Fruit fly (Drosophila melanogaster) whole organism, wandering third instar larva: Measurements from ENCODE around the gene CG31680.

Experiments
- Abd-B ChIP-seq: fragments of >200 bp; optimal IDR thresholded peaks from 2 replicates; lab custom pipeline; 2017; ENCODE audit warnings: missing biosample characterization, missing genetic modification characterization
- CG32264 ChIP-seq: fragments of 200-800 bp; sonication (Bioruptor generic); optimal IDR thresholded peaks from 2 replicates; lab custom pipeline; 2016; ENCODE audit warnings: missing biosample characterization, missing genetic modification characterization
- CG9705 ChIP-seq: fragments of 200-800 bp; sonication (Bioruptor generic); optimal IDR thresholded peaks from 2 replicates; lab custom pipeline; 2018; ENCODE audit warnings: missing biosample characterization, mild to moderate bottlenecking, missing genetic modification characterization
- CrebA ChIP-seq: fragments of 200-800 bp; sonication (Bioruptor generic); optimal IDR thresholded peaks from 2 replicates; lab custom pipeline; 2016; ENCODE audit warnings: missing biosample characterization, mild to moderate bottlenecking, missing genetic modification characterization, borderline replicate concordance
- Dfd ChIP-seq: fragments of >200 bp; optimal IDR thresholded peaks from 2 replicates; lab custom pipeline; 2017; ENCODE audit warnings: missing biosample characterization, missing genetic modification characterization
- Dif ChIP-seq: fragments of 200-275, 200-300 bp; sonication (Bioruptor generic); optimal IDR thresholded peaks from 2 replicates; lab custom pipeline; 2018; ENCODE audit warnings: missing biosample characterization, missing genetic modification characterization; ENCODE audit not compliant: partially characterized antibody
- GATAd ChIP-seq: sonication (Bioruptor generic); optimal IDR thresholded peaks from 2 replicates; lab custom pipeline; 2016; ENCODE audit warnings: missing biosample characterization, missing genetic modification characterization
- HLH106 ChIP-seq: fragments of 200-800 bp; optimal IDR thresholded peaks from 3 replicates; lab custom pipeline; 2019; ENCODE audit warnings: missing biosample characterization, mild to moderate bottlenecking, missing genetic modification characterization, moderate library complexity
- Hnf4 ChIP-seq: fragments of 200-800 bp; sonication (Bioruptor generic); optimal IDR thresholded peaks from 2 replicates; lab custom pipeline; 2016; ENCODE audit warnings: missing biosample characterization, mild to moderate bottlenecking, missing genetic modification characterization
- Hr78 ChIP-seq: fragments of >200 bp; optimal IDR thresholded peaks from 2 replicates; lab custom pipeline; 2017; ENCODE audit warnings: missing biosample characterization, missing genetic modification characterization
- Hr83 ChIP-seq: fragments of 200-300 bp; sonication (Bioruptor generic); optimal IDR thresholded peaks from 2 replicates; lab custom pipeline; 2016; ENCODE audit warnings: missing biosample characterization, mild to moderate bottlenecking, missing genetic modification characterization, moderate library complexity; ENCODE audit not compliant: poor library complexity, severe bottlenecking
- Jra ChIP-seq: sonication (Bioruptor generic); optimal IDR thresholded peaks from 2 replicates; lab custom pipeline; 2016; ENCODE audit warnings: missing biosample characterization, missing genetic modification characterization
- Mio ChIP-seq: sonication (Bioruptor generic); optimal IDR thresholded peaks from 2 replicates; lab custom pipeline; 2016; ENCODE audit warnings: missing biosample characterization, missing genetic modification characterization
- Myc ChIP-seq: fragments of >200 bp; optimal IDR thresholded peaks from 2 replicates; lab custom pipeline; 2017
- N ChIP-seq: fragments of >200 bp; optimal IDR thresholded peaks from 2 replicates; lab custom pipeline; 2018; ENCODE audit warnings: missing biosample characterization, missing external identifiers, missing genetic modification characterization
- OdsH ChIP-seq: fragments of 200-800 bp; sonication (Bioruptor generic); optimal IDR thresholded peaks from 2 replicates; lab custom pipeline; 2016; ENCODE audit warnings: missing biosample characterization, mild to moderate bottlenecking, missing genetic modification characterization
- Rel ChIP-seq, 2 experiments: fragments of 200-800 bp; sonication (Bioruptor generic) in 1 of 2; optimal IDR thresholded peaks; 2 replicates in 1 of 2; 3 replicates in 1 of 2; lab custom pipeline; 2016 to 2019; ENCODE audit warnings: mild to moderate bottlenecking in 2 of 2, missing biosample characterization in 2 of 2, missing genetic modification characterization in 2 of 2, moderate library complexity in 1 of 2
- Sp1 ChIP-seq: fragments of 200-800 bp; sonication (Bioruptor generic); optimal IDR thresholded peaks from 3 replicates; lab custom pipeline; 2019; ENCODE audit warnings: missing biosample characterization, mild to moderate bottlenecking, missing genetic modification characterization, moderate library complexity
- br ChIP-seq: fragments of 200-800 bp; sonication (Bioruptor generic); optimal IDR thresholded peaks from 2 replicates; lab custom pipeline; 2016; ENCODE audit warnings: missing biosample characterization, missing genetic modification characterization
- brk ChIP-seq: fragments of 200-800 bp; sonication (Bioruptor generic); optimal IDR thresholded peaks from 2 replicates; lab custom pipeline; 2016; ENCODE audit warnings: missing biosample characterization, mild to moderate bottlenecking, missing genetic modification characterization
- dl ChIP-seq, 2 experiments: fragments of 175-275, 200-275 bp in 1 of 2; fragments of 200-275 bp in 1 of 2; sonication (Bioruptor generic); optimal IDR thresholded peaks; lab custom pipeline; 2018; ENCODE audit warnings: mild to moderate bottlenecking in 2 of 2, missing biosample characterization in 2 of 2, missing genetic modification characterization in 2 of 2, moderate library complexity in 2 of 2; ENCODE audit not compliant: partially characterized antibody in 2 of 2, insufficient read depth in 1 of 2
- dmrt93B ChIP-seq: fragments of 200-800 bp; sonication (Bioruptor generic); optimal IDR thresholded peaks from 2 replicates; lab custom pipeline; 2018; ENCODE audit warnings: missing biosample characterization, mild to moderate bottlenecking, missing genetic modification characterization
- ey ChIP-seq: fragments of 200-800 bp; sonication (Bioruptor generic); optimal IDR thresholded peaks from 2 replicates; lab custom pipeline; 2016; ENCODE audit warnings: missing biosample characterization, missing genetic modification characterization
- foxo ChIP-seq, 2 experiments: fragments of 200-800 bp; sonication (Bioruptor generic); optimal IDR thresholded peaks; 2 replicates in 1 of 2; 3 replicates in 1 of 2; lab custom pipeline; 2016 to 2017; ENCODE audit warnings: missing biosample characterization in 2 of 2, missing genetic modification characterization in 2 of 2
- fru ChIP-seq: fragments of 200-800 bp; sonication (Bioruptor generic); optimal IDR thresholded peaks from 3 replicates; lab custom pipeline; 2016; ENCODE audit warnings: missing biosample characterization, mild to moderate bottlenecking, missing genetic modification characterization
- h ChIP-seq: fragments of 200-800 bp; sonication (Bioruptor generic); optimal IDR thresholded peaks from 3 replicates; lab custom pipeline; 2016; ENCODE audit warnings: missing biosample characterization, mild to moderate bottlenecking, missing genetic modification characterization
- pan ChIP-seq: fragments of >200 bp; optimal IDR thresholded peaks from 2 replicates; lab custom pipeline; 2017
- psq ChIP-seq: fragments of 200-800 bp; sonication (Bioruptor generic); optimal IDR thresholded peaks from 3 replicates; lab custom pipeline; 2017; ENCODE audit warnings: missing biosample characterization, mild to moderate bottlenecking, missing genetic modification characterization, moderate library complexity
- rgr ChIP-seq: fragments of 200-800 bp; sonication (Bioruptor generic); optimal IDR thresholded peaks from 3 replicates; lab custom pipeline; 2016; ENCODE audit warnings: missing biosample characterization, mild to moderate bottlenecking, missing genetic modification characterization
- sage ChIP-seq: fragments of 200-800 bp; sonication (Bioruptor generic); optimal IDR thresholded peaks from 2 replicates; lab custom pipeline; 2016; ENCODE audit warnings: missing biosample characterization, mild to moderate bottlenecking, missing genetic modification characterization
- sv ChIP-seq: fragments of 200-800 bp; sonication (Bioruptor generic); optimal IDR thresholded peaks from 3 replicates; lab custom pipeline; 2016; ENCODE audit warnings: missing biosample characterization, missing genetic modification characterization
- tai ChIP-seq: sonication (Bioruptor generic); optimal IDR thresholded peaks from 2 replicates; lab custom pipeline; 2016; ENCODE audit warnings: missing biosample characterization, missing genetic modification characterization
- usp ChIP-seq: fragments of >200 bp; optimal IDR thresholded peaks from 2 replicates; lab custom pipeline; 2017; ENCODE audit warnings: missing biosample characterization, missing genetic modification characterization
- woc ChIP-seq: sonication (Bioruptor generic); optimal IDR thresholded peaks from 2 replicates; lab custom pipeline; 2016; ENCODE audit warnings: missing biosample characterization, mild to moderate bottlenecking, missing genetic modification characterization

CG31680 gene

dm6 chr2L:20647240-20647908, 7.5 kb downstream of the CG31680 start:
- TF ChIP-seq HLH106 (tag; lab: Kevin White, UChicago) (no peak), woc (GFP tag; lab: Kevin White, UChicago) (no peak), sage (GFP tag; lab: Kevin White, UChicago) (no peak), CG32264 (GFP tag; lab: Kevin White, UChicago) (peak; percentile 6), dmrt93B (no peak), Abd-B (GFP tag; lab: Kevin White, UChicago) (no peak), Sp1 (GFP tag; lab: Kevin White, UChicago) (no peak), N (GFP tag; lab: Kevin White, UChicago) (no peak), pan (lab: Kevin White, UChicago) (no peak), Hr78 (GFP tag; lab: Kevin White, UChicago) (no peak), br (GFP tag; lab: Kevin White, UChicago) (no peak), Hnf4 (GFP tag; lab: Kevin White, UChicago) (no peak), Rel (GFP tag; optimal IDR thresholded peaks at IDR 0.05; lab: Kevin White, UChicago) (no peak), Rel (tag; optimal IDR thresholded peaks at IDR 0.05; lab: Kevin White, UChicago) (peak; percentile 89), Myc (lab: Kevin White, UChicago) (no peak), CG9705 (GFP tag; lab: Kevin White, UChicago) (no peak), Dfd (no peak), CrebA (GFP tag; lab: Kevin White, UChicago) (no peak), Hr83 (GFP tag; lab: Kevin White, UChicago) (no peak), usp (GFP tag; lab: Kevin White, UChicago) (no peak), brk (GFP tag; lab: Kevin White, UChicago) (no peak), fru (GFP tag; lab: Kevin White, UChicago) (no peak), h (GFP tag; lab: Kevin White, UChicago) (peak; percentile 11), Jra (GFP tag; lab: Kevin White, UChicago) (no peak), Dif (GFP tag; lab: Kevin White, UChicago) (no peak), sv (GFP tag; lab: Kevin White, UChicago) (no peak), dl (GFP tag; optimal IDR thresholded peaks at IDR 0.05; lab: Kevin White, UChicago; ENCODE audit: insufficient read depth in 1 of 2, partially characterized antibody in 2 of 2) (no peak), rgr (GFP tag; lab: Kevin White, UChicago) (peak; percentile 23)

- TF ChIP-seq foxo (GFP tag; optimal IDR thresholded peaks at IDR 0.05; lab: Kevin White, UChicago) (no peak), Hr78 (GFP tag; lab: Kevin White, UChicago) (no peak), Jra (GFP tag; lab: Kevin White, UChicago) (no peak), fru (GFP tag; lab: Kevin White, UChicago) (no peak), sage (GFP tag; lab: Kevin White, UChicago) (no peak), br (GFP tag; lab: Kevin White, UChicago) (no peak), GATAd (GFP tag; lab: Kevin White, UChicago) (no peak), woc (GFP tag; lab: Kevin White, UChicago) (no peak), CG32264 (GFP tag; lab: Kevin White, UChicago) (no peak)
Observed at dm6 chr2L:20648612-20649011, 8.7 kb downstream of the CG31680 start, which contains the start of gene CG18810. TSS of gene CG18810 (plus strand) at chr2L:20648912.

dm6 chr2L:20649891-20650290, 10.0 kb downstream of the CG31680 start, which contains the start of gene CG2611:
TSS of gene CG2611 (plus strand) at chr2L:20650189.
- no peak for TF ChIP-seq psq (GFP tag; lab: Kevin White, UChicago)
- peak; percentile 70 for TF ChIP-seq rgr (GFP tag; lab: Kevin White, UChicago)
- TF ChIP-seq OdsH, result peak; percentile 60
- TF ChIP-seq tai (GFP tag; lab: Kevin White, UChicago), result no peak
- TF ChIP-seq br (GFP tag; lab: Kevin White, UChicago), result no peak
- TF ChIP-seq Mio (GFP tag; lab: Kevin White, UChicago), result no peak
- TF ChIP-seq foxo (GFP tag; optimal IDR thresholded peaks at IDR 0.05; lab: Kevin White, UChicago), result peak in 1 of 2 experiments; percentile 60
- peak; percentile 39 for TF ChIP-seq ey
- peak; percentile 55 for TF ChIP-seq HLH106 (tag; lab: Kevin White, UChicago)
- TF ChIP-seq fru (GFP tag; lab: Kevin White, UChicago), result no peak
- TF ChIP-seq CrebA (GFP tag; lab: Kevin White, UChicago), result no peak
- TF ChIP-seq usp (GFP tag; lab: Kevin White, UChicago), result no peak
- peak; percentile 77 for TF ChIP-seq woc (GFP tag; lab: Kevin White, UChicago)
- no peak for TF ChIP-seq Dfd
- TF ChIP-seq dmrt93B, result no peak
- peak; percentile 32 for TF ChIP-seq CG9705 (GFP tag; lab: Kevin White, UChicago)
- peak; percentile 15 for TF ChIP-seq Jra (GFP tag; lab: Kevin White, UChicago)
- TF ChIP-seq Hr83 (GFP tag; lab: Kevin White, UChicago), result peak; percentile 79
- TF ChIP-seq h (GFP tag; lab: Kevin White, UChicago), result peak; percentile 63
